Fruit fly (Drosophila melanogaster) whole organism, prepupa: ENCODE data around the gene CG2260.

Experiments
- CG11762 ChIP-seq: fragments of 200-800 bp; sonication (Bioruptor generic); optimal IDR thresholded peaks from 3 replicates; lab custom pipeline; 2016; ENCODE audit warnings: missing biosample characterization, missing genetic modification characterization; ENCODE audit not compliant: insufficient read depth
- CG3032 ChIP-seq: fragments of 200-800 bp; optimal IDR thresholded peaks from 2 replicates; lab custom pipeline; 2019; ENCODE audit warnings: missing biosample characterization, mild to moderate bottlenecking, missing genetic modification characterization, moderate library complexity
- CG6854 ChIP-seq: fragments of 200-800 bp; sonication (Bioruptor generic); optimal IDR thresholded peaks from 2 replicates; lab custom pipeline; 2017; ENCODE audit warnings: missing biosample characterization, mild to moderate bottlenecking, missing genetic modification characterization
- CG8632 ChIP-seq: fragments of 200-800 bp; sonication (Bioruptor generic); optimal IDR thresholded peaks from 3 replicates; lab custom pipeline; 2016; ENCODE audit warnings: missing biosample characterization, missing genetic modification characterization
- Eip75B ChIP-seq: fragments of 200-800 bp; sonication (Bioruptor generic); optimal IDR thresholded peaks from 3 replicates; lab custom pipeline; 2016; ENCODE audit warnings: missing biosample characterization, missing genetic modification characterization
- Eip93F ChIP-seq: fragments of 200-800 bp; sonication (Bioruptor generic); optimal IDR thresholded peaks from 2 replicates; lab custom pipeline; 2016; ENCODE audit warnings: missing biosample characterization, mild to moderate bottlenecking, missing genetic modification characterization
- Hr39 ChIP-seq: fragments of 200-800 bp; sonication (Bioruptor generic); optimal IDR thresholded peaks from 2 replicates; lab custom pipeline; 2016; ENCODE audit warnings: missing biosample characterization, missing genetic modification characterization
- achi ChIP-seq: fragments of 200-800 bp; sonication (Bioruptor generic); optimal IDR thresholded peaks from 3 replicates; lab custom pipeline; 2016; ENCODE audit warnings: missing biosample characterization, missing genetic modification characterization
- eg ChIP-seq: fragments of 200-800 bp; sonication (Bioruptor generic); IDR thresholded peaks from 3 replicates; pipeline ENCODE4 v1.3.6; 2022; ENCODE audit warnings: missing biosample characterization, missing genetic modification characterization
- pdm3 ChIP-seq: fragments of 200-800 bp; sonication (Bioruptor generic); optimal IDR thresholded peaks from 3 replicates; lab custom pipeline; 2016; ENCODE audit warnings: missing biosample characterization, missing genetic modification characterization

DNA sequence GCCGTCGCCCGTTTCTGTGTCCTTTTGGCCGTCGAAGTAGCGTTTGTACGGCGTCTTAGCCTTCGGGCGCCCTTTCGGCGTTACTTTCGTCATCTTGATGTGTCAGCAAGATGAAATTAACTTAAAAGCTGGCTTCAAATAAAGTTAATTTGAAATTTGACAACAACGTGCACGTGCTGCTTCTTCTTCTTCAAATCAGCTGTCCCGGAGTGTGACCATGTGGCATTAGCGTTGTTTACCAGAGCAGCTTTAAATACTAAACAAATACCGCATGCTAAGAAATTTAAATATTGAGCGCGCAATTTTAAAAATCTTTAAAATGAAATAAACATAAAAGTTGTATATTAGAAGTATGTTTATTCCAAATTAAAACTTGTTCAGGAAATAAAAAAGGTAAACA lies at the start of gene CG2260:
- TF ChIP-seq CG3032, result no peak
- TF ChIP-seq eg (GFP tag; lab: Robert Waterston, UW), result no peak
- TF ChIP-seq Eip93F, result no peak
- no peak for TF ChIP-seq CG6854 (GFP tag; lab: Kevin White, UChicago)
- TF ChIP-seq pdm3 (GFP tag; lab: Kevin White, UChicago), result no peak
- TF ChIP-seq Eip75B (GFP tag; lab: Kevin White, UChicago), result no peak
- no peak for TF ChIP-seq achi
- no peak for TF ChIP-seq CG11762
- TF ChIP-seq CG8632 (GFP tag; lab: Kevin White, UChicago), result no peak
- no peak for TF ChIP-seq Hr39 (GFP tag; lab: Kevin White, UChicago)
